Fruit fly (Drosophila melanogaster): ENCODE results near the gene CG13014.

CG13014 gene

dm6 chrX:16637594-16638485 lies 50.2 kb downstream of the CG13014 start, which contains the start of gene RpS19a (continued):
- TF ChIP-seq BtbVII (GFP tag; optimal IDR thresholded peaks at IDR 0.05) (peak; percentile 88), CG4424 (GFP tag; optimal IDR thresholded peaks at IDR 0.05) (peak; percentile 76), Eip74EF (GFP tag; optimal IDR thresholded peaks at IDR 0.05) (peak in 1 of 2 experiments; percentile 76), grn (GFP tag; optimal IDR thresholded peaks at IDR 0.05) (peak; percentile 37), Hey (tag; optimal IDR thresholded peaks at IDR 0.05) (peak; percentile 74), Side (GFP tag; optimal IDR thresholded peaks at IDR 0.05) (peak; percentile 65), CG10321 (GFP tag; IDR thresholded peaks at IDR 0.05) (peak; percentile 48; the same call in 1 of the 2 replicates), Bgb (GFP tag; IDR thresholded peaks at IDR 0.05; ENCODE audit: partially characterized antibody) (peak; percentile 12), ap (GFP tag; IDR thresholded peaks at IDR 0.05) (peak; percentile 66), caup (GFP tag; optimal IDR thresholded peaks at IDR 0.05; ENCODE audit: severe bottlenecking) (peak; percentile 92), danr (GFP tag; IDR thresholded peaks at IDR 0.05) (0 out of 2 replicates have a peak, but pooled peaks have one; percentile 14), pfk (GFP tag; optimal IDR thresholded peaks at IDR 0.05) (peak; percentile 80), cato (GFP tag; optimal IDR thresholded peaks at IDR 0.05; ENCODE audit: borderline replicate concordance) (no peak), ind (GFP tag; optimal IDR thresholded peaks at IDR 0.05) (no peak), hth (optimal IDR thresholded peaks at IDR 0.05) (no peak), CG18619 (GFP tag; optimal IDR thresholded peaks at IDR 0.05) (peak; percentile 87), CG10959 (GFP tag; IDR thresholded peaks at IDR 0.05) (peak; percentile 66), eve (GFP tag; optimal IDR thresholded peaks at IDR 0.05) (no peak), CG16779 (GFP tag; IDR thresholded peaks at IDR 0.05) (0 out of 2 replicates have a peak, but pooled peaks have one; percentile 66), CG8281 (tag; optimal IDR thresholded peaks at IDR 0.05) (peak; percentile 39), pum (GFP tag; optimal IDR thresholded peaks at IDR 0.05) (no peak), fd64A (GFP tag; optimal IDR thresholded peaks at IDR 0.05) (peak; percentile 87), org-1 (GFP tag; optimal IDR thresholded peaks at IDR 0.05) (peak; percentile 73), CG11560 (tag; IDR thresholded peaks at IDR 0.05) (peak; percentile 96), tap (tag; optimal IDR thresholded peaks at IDR 0.05) (peak; percentile 50), az2 (GFP tag; optimal IDR thresholded peaks at IDR 0.05) (peak; percentile 35), HLH54F (GFP tag; optimal IDR thresholded peaks at IDR 0.05) (peak; percentile 16), CG10979 (tag; optimal IDR thresholded peaks at IDR 0.05) (peak; percentile 35), CG1233 (GFP tag; optimal IDR thresholded peaks at IDR 0.05) (peak; percentile 93), CG14710 (tag; optimal IDR thresholded peaks at IDR 0.05) (peak; percentile 86), maf-S (GFP tag; optimal IDR thresholded peaks at IDR 0.05) (no peak), CG4360 (GFP tag; IDR thresholded peaks at IDR 0.05) (peak; percentile 33; the same call in 1 of the 2 replicates), CG5180 (GFP tag; optimal IDR thresholded peaks at IDR 0.05) (peak; percentile 73), Xbp1 (GFP tag; optimal IDR thresholded peaks at IDR 0.05) (peak; percentile 56), Scr (GFP tag; IDR thresholded peaks at IDR 0.05; ENCODE audit: partially characterized antibody) (peak; percentile 66; the same call in 1 of the 2 replicates), Med (GFP tag) (peak; percentile 97), CG11723 (GFP tag; optimal IDR thresholded peaks at IDR 0.05) (peak; percentile 68), lov (optimal IDR thresholded peaks at IDR 0.05) (no peak), lov (GFP tag; IDR thresholded peaks at IDR 0.05) (peak; percentile 94), CG17802 (tag; optimal IDR thresholded peaks at IDR 0.05) (peak; percentile 80), twi (tag; optimal IDR thresholded peaks at IDR 0.05) (peak; percentile 38), CG17568 (GFP tag; optimal IDR thresholded peaks at IDR 0.05) (peak; percentile 92), CG4282 (GFP tag; optimal IDR thresholded peaks at IDR 0.05) (no peak), chn (GFP tag; optimal IDR thresholded peaks at IDR 0.05) (peak; percentile 20), CG2889 (GFP tag; IDR thresholded peaks at IDR 0.05) (0 out of 3 replicates have a peak, but pooled peaks have one; percentile 43), CG15269 (tag; optimal IDR thresholded peaks at IDR 0.05) (peak; percentile 74), zen2 (GFP tag; IDR thresholded peaks at IDR 0.05; ENCODE audit: partially characterized antibody) (no peak; the same call in 2 of the 3 replicates), CG34376 (GFP tag; optimal IDR thresholded peaks at IDR 0.05) (peak; percentile 96)

Measured in whole organism, embryonic.